Fruit fly (Drosophila melanogaster): Measurements from ENCODE around the gene subdued.

DNA sequence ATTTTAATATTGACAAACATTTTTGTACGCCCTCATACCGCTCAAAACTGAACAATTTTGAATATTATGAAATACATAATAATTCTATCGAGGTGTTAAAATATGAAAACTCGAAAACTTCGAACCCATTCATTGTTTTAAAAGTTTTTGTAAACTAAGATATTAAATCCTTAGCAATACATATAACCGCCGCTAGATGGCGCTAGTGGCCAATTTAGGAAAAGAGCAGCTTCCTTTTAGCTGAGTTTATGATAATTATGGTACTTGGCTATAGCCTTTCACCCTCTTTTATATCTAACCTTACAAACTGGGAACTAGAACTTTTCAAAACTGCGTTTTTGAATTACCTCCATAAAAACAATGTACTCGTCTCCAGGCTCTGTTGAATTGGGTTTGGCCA is 14.7 kb upstream of the subdued start:
- TF ChIP-seq cnc (optimal IDR thresholded peaks at IDR 0.05) (no peak), tj (GFP tag; optimal IDR thresholded peaks at IDR 0.05) (no peak), Mnt (GFP tag; optimal IDR thresholded peaks at IDR 0.05) (no peak), ovo (GFP tag; optimal IDR thresholded peaks at IDR 0.05) (no peak), cic (GFP tag; optimal IDR thresholded peaks at IDR 0.05) (no peak), kay (GFP tag; ENCODE audit: borderline replicate concordance) (no peak), pad (GFP tag; optimal IDR thresholded peaks at IDR 0.05) (no peak), CG7101 (tag; optimal IDR thresholded peaks at IDR 0.05) (no peak), Crg-1 (GFP tag; optimal IDR thresholded peaks at IDR 0.05) (no peak), toe (GFP tag; optimal IDR thresholded peaks at IDR 0.05) (no peak)

All from whole organism, adult.